Fruit fly (Drosophila melanogaster) whole organism, wandering third instar larva: Measurements from ENCODE around the gene CG10097.

Experiments
- CrebA ChIP-seq: fragments of 200-800 bp; sonication (Bioruptor generic); optimal IDR thresholded peaks from 2 replicates; lab custom pipeline; 2016; ENCODE audit warnings: missing biosample characterization, mild to moderate bottlenecking, missing genetic modification characterization, borderline replicate concordance
- Hr78 ChIP-seq: fragments of >200 bp; optimal IDR thresholded peaks from 2 replicates; lab custom pipeline; 2017; ENCODE audit warnings: missing biosample characterization, missing genetic modification characterization
- Mio ChIP-seq: sonication (Bioruptor generic); optimal IDR thresholded peaks from 2 replicates; lab custom pipeline; 2016; ENCODE audit warnings: missing biosample characterization, missing genetic modification characterization
- Myc ChIP-seq: fragments of >200 bp; optimal IDR thresholded peaks from 2 replicates; lab custom pipeline; 2017
- dmrt93B ChIP-seq: fragments of 200-800 bp; sonication (Bioruptor generic); optimal IDR thresholded peaks from 2 replicates; lab custom pipeline; 2018; ENCODE audit warnings: missing biosample characterization, mild to moderate bottlenecking, missing genetic modification characterization
- dsf ChIP-seq: sonication (Bioruptor generic); optimal IDR thresholded peaks from 2 replicates; lab custom pipeline; 2016; ENCODE audit warnings: missing biosample characterization, missing genetic modification characterization, borderline replicate concordance
- fru ChIP-seq: fragments of 200-800 bp; sonication (Bioruptor generic); optimal IDR thresholded peaks from 3 replicates; lab custom pipeline; 2016; ENCODE audit warnings: missing biosample characterization, mild to moderate bottlenecking, missing genetic modification characterization
- h ChIP-seq: fragments of 200-800 bp; sonication (Bioruptor generic); optimal IDR thresholded peaks from 3 replicates; lab custom pipeline; 2016; ENCODE audit warnings: missing biosample characterization, mild to moderate bottlenecking, missing genetic modification characterization
- pan ChIP-seq: fragments of >200 bp; optimal IDR thresholded peaks from 2 replicates; lab custom pipeline; 2017
- psq ChIP-seq: fragments of 200-800 bp; sonication (Bioruptor generic); optimal IDR thresholded peaks from 3 replicates; lab custom pipeline; 2017; ENCODE audit warnings: missing biosample characterization, mild to moderate bottlenecking, missing genetic modification characterization, moderate library complexity
- sage ChIP-seq: fragments of 200-800 bp; sonication (Bioruptor generic); optimal IDR thresholded peaks from 2 replicates; lab custom pipeline; 2016; ENCODE audit warnings: missing biosample characterization, mild to moderate bottlenecking, missing genetic modification characterization
- tai ChIP-seq: sonication (Bioruptor generic); optimal IDR thresholded peaks from 2 replicates; lab custom pipeline; 2016; ENCODE audit warnings: missing biosample characterization, missing genetic modification characterization
- usp ChIP-seq: fragments of >200 bp; optimal IDR thresholded peaks from 2 replicates; lab custom pipeline; 2017; ENCODE audit warnings: missing biosample characterization, missing genetic modification characterization

- TF ChIP-seq fru (GFP tag; lab: Kevin White, UChicago), result no peak
- TF ChIP-seq Hr78 (GFP tag; lab: Kevin White, UChicago), result no peak
- no peak for TF ChIP-seq pan (lab: Kevin White, UChicago)
- TF ChIP-seq dsf (GFP tag; lab: Kevin White, UChicago), result no peak
- TF ChIP-seq CrebA, result no peak
- TF ChIP-seq tai (GFP tag; lab: Kevin White, UChicago), result no peak
- TF ChIP-seq psq (GFP tag; lab: Kevin White, UChicago), result no peak
- TF ChIP-seq Myc (lab: Kevin White, UChicago), result no peak
- TF ChIP-seq Mio (GFP tag; lab: Kevin White, UChicago), result no peak
- TF ChIP-seq dmrt93B, result no peak
- TF ChIP-seq h (GFP tag; lab: Kevin White, UChicago), result no peak
- TF ChIP-seq sage, result no peak
- no peak for TF ChIP-seq usp
Observed at dm6 chr3R:12365887-12366286, 29.9 kb downstream of the CG10097 start.
